Fruit fly (Drosophila melanogaster) whole organism, prepupa: ENCODE data around the gene gpp.

Source experiments
- Blimp-1 ChIP-seq: fragments of 200-800 bp; sonication (Bioruptor generic); optimal IDR thresholded peaks from 3 replicates; lab custom pipeline; 2017; ENCODE audit warnings: missing biosample characterization, missing genetic modification characterization, mild to moderate bottlenecking, moderate library complexity, missing genetic modification reagents
- CG10631 ChIP-seq: fragments of 200-800 bp; sonication (Bioruptor generic); optimal IDR thresholded peaks from 2 replicates; lab custom pipeline; 2016; ENCODE audit warnings: missing biosample characterization, missing genetic modification characterization
- CG10669 ChIP-seq: fragments of 200-800 bp; sonication (Bioruptor generic); optimal IDR thresholded peaks from 3 replicates; lab custom pipeline; 2018; ENCODE audit warnings: missing biosample characterization, mild to moderate bottlenecking, missing genetic modification characterization, moderate library complexity
- CG11294 ChIP-seq: fragments of 200-800 bp; sonication (Bioruptor generic); IDR thresholded peaks from 2 replicates; pipeline ENCODE4 v1.3.6; 2022; ENCODE audit warnings: missing biosample characterization, missing genetic modification characterization
- CG11762 ChIP-seq: fragments of 200-800 bp; sonication (Bioruptor generic); optimal IDR thresholded peaks from 3 replicates; lab custom pipeline; 2016; ENCODE audit warnings: missing biosample characterization, missing genetic modification characterization; ENCODE audit not compliant: insufficient read depth
- CG15336 ChIP-seq: fragments of 200-800 bp; sonication (Bioruptor generic); IDR thresholded peaks from 2 replicates; pipeline ENCODE4 v1.3.6; 2022; ENCODE audit warnings: missing biosample characterization, missing genetic modification characterization
- CG1621 ChIP-seq: fragments of 200-800 bp; sonication (Bioruptor generic); optimal IDR thresholded peaks from 3 replicates; lab custom pipeline; 2018; ENCODE audit warnings: missing biosample characterization, mild to moderate bottlenecking, missing genetic modification characterization
- CG16779 ChIP-seq: fragments of 200-800 bp; sonication (Bioruptor generic); optimal IDR thresholded peaks from 3 replicates; lab custom pipeline; 2017; ENCODE audit warnings: missing biosample characterization, mild to moderate bottlenecking, missing genetic modification characterization
- CG3032 ChIP-seq: fragments of 200-800 bp; optimal IDR thresholded peaks from 2 replicates; lab custom pipeline; 2019; ENCODE audit warnings: missing biosample characterization, mild to moderate bottlenecking, missing genetic modification characterization, moderate library complexity
- CG31627 ChIP-seq: fragments of 200-800 bp; sonication (Bioruptor generic); optimal IDR thresholded peaks from 3 replicates; lab custom pipeline; 2016; ENCODE audit warnings: missing biosample characterization, missing genetic modification characterization
- CG32006 ChIP-seq: fragments of 200-800 bp; sonication (Bioruptor generic); optimal IDR thresholded peaks from 3 replicates; lab custom pipeline; 2017; ENCODE audit warnings: missing biosample characterization, mild to moderate bottlenecking, missing genetic modification characterization
- CG34406 ChIP-seq: fragments of 200-800 bp; sonication (Bioruptor generic); optimal IDR thresholded peaks from 3 replicates; lab custom pipeline; 2016; ENCODE audit warnings: missing biosample characterization, missing genetic modification characterization
- CG3919 ChIP-seq: fragments of 200-800 bp; sonication (Bioruptor generic); optimal IDR thresholded peaks from 3 replicates; lab custom pipeline; 2016; ENCODE audit warnings: missing biosample characterization, missing genetic modification characterization
- CG6163 ChIP-seq: fragments of 200-800 bp; sonication (Bioruptor generic); IDR thresholded peaks from 3 replicates; pipeline ENCODE4 v1.3.6; 2022; ENCODE audit warnings: missing biosample characterization, missing genetic modification characterization
- CG6276 ChIP-seq: fragments of 200-800 bp; sonication (Bioruptor generic); optimal IDR thresholded peaks from 2 replicates; lab custom pipeline; 2017; ENCODE audit warnings: missing biosample characterization, mild to moderate bottlenecking, missing genetic modification characterization
- CG6792 ChIP-seq: fragments of 200-800 bp; sonication (Bioruptor generic); optimal IDR thresholded peaks from 3 replicates; lab custom pipeline; 2016; ENCODE audit warnings: missing biosample characterization, missing genetic modification characterization
- CG6854 ChIP-seq: fragments of 200-800 bp; sonication (Bioruptor generic); optimal IDR thresholded peaks from 2 replicates; lab custom pipeline; 2017; ENCODE audit warnings: missing biosample characterization, mild to moderate bottlenecking, missing genetic modification characterization
- CG7368 ChIP-seq: fragments of 200-800 bp; sonication (Bioruptor generic); optimal IDR thresholded peaks from 3 replicates; lab custom pipeline; 2016; ENCODE audit warnings: missing biosample characterization, missing genetic modification characterization
- CG8119 ChIP-seq: fragments of 200-800 bp; sonication (Bioruptor generic); IDR thresholded peaks from 3 replicates; pipeline ENCODE4 v1.3.6; 2022; ENCODE audit warnings: missing biosample characterization, missing genetic modification characterization
- CG8319 ChIP-seq: fragments of 200-800 bp; sonication (Bioruptor generic); optimal IDR thresholded peaks from 3 replicates; lab custom pipeline; 2016; ENCODE audit warnings: missing biosample characterization, missing genetic modification characterization
- CG8632 ChIP-seq: fragments of 200-800 bp; sonication (Bioruptor generic); optimal IDR thresholded peaks from 3 replicates; lab custom pipeline; 2016; ENCODE audit warnings: missing biosample characterization, missing genetic modification characterization
- Eip75B ChIP-seq: fragments of 200-800 bp; sonication (Bioruptor generic); optimal IDR thresholded peaks from 3 replicates; lab custom pipeline; 2016; ENCODE audit warnings: missing biosample characterization, missing genetic modification characterization
- Eip78C ChIP-seq: fragments of 200-800 bp; sonication (Bioruptor generic); peaks from one replicate; lab custom pipeline; 2016; ENCODE audit warnings: missing biosample characterization, missing genetic modification characterization
- Ets21C ChIP-seq: fragments of 200-800 bp; sonication (Bioruptor generic); optimal IDR thresholded peaks from 3 replicates; lab custom pipeline; 2016; ENCODE audit warnings: missing biosample characterization, missing genetic modification characterization
- Ets96B ChIP-seq: fragments of 200-800 bp; optimal IDR thresholded peaks from 2 replicates; lab custom pipeline; 2019; ENCODE audit warnings: missing biosample characterization, mild to moderate bottlenecking, missing genetic modification characterization, moderate library complexity
- Hr38 ChIP-seq: sonication (Bioruptor generic); optimal IDR thresholded peaks from 2 replicates; lab custom pipeline; 2016; ENCODE audit warnings: missing biosample characterization, missing genetic modification characterization
- Hr4 ChIP-seq: fragments of 200-800 bp; sonication (Bioruptor generic); optimal IDR thresholded peaks from 3 replicates; lab custom pipeline; 2016; ENCODE audit warnings: missing biosample characterization, missing genetic modification characterization
- Lpt ChIP-seq: fragments of 200-800 bp; sonication (Bioruptor generic); optimal IDR thresholded peaks from 3 replicates; lab custom pipeline; 2016; ENCODE audit warnings: missing biosample characterization, missing genetic modification characterization
- Met ChIP-seq: fragments of 200-800 bp; sonication (Bioruptor generic); optimal IDR thresholded peaks from 3 replicates; lab custom pipeline; 2016; ENCODE audit warnings: missing biosample characterization, missing genetic modification characterization
- OdsH ChIP-seq: fragments of 200-800 bp; sonication (Bioruptor generic); optimal IDR thresholded peaks from 3 replicates; lab custom pipeline; 2016; ENCODE audit warnings: missing biosample characterization, missing genetic modification characterization
- Smox ChIP-seq: fragments of 200-800 bp; sonication (Bioruptor generic); optimal IDR thresholded peaks from 3 replicates; lab custom pipeline; 2016; ENCODE audit warnings: missing biosample characterization, missing genetic modification characterization
- Sox102F ChIP-seq: fragments of 200-800 bp; sonication (Bioruptor generic); optimal IDR thresholded peaks from 2 replicates; lab custom pipeline; 2016; ENCODE audit warnings: missing biosample characterization, mild to moderate bottlenecking, missing genetic modification characterization
- Sox14 ChIP-seq: fragments of 200-800 bp; sonication (Bioruptor generic); optimal IDR thresholded peaks from 3 replicates; lab custom pipeline; 2016; ENCODE audit warnings: missing biosample characterization, missing genetic modification characterization
- achi ChIP-seq: fragments of 200-800 bp; sonication (Bioruptor generic); optimal IDR thresholded peaks from 3 replicates; lab custom pipeline; 2016; ENCODE audit warnings: missing biosample characterization, missing genetic modification characterization
- acj6 ChIP-seq: fragments of 200-800 bp; sonication (Bioruptor generic); optimal IDR thresholded peaks from 3 replicates; lab custom pipeline; 2016; ENCODE audit warnings: missing biosample characterization, missing genetic modification characterization
- cyc ChIP-seq: fragments of 200-800 bp; sonication (Bioruptor generic); optimal IDR thresholded peaks from 3 replicates; lab custom pipeline; 2016; ENCODE audit warnings: missing biosample characterization, missing genetic modification characterization
- dsx ChIP-seq: fragments of 200-800 bp; optimal IDR thresholded peaks from 3 replicates; lab custom pipeline; 2019; ENCODE audit warnings: missing biosample characterization, mild to moderate bottlenecking, missing genetic modification characterization, moderate library complexity; ENCODE audit not compliant: poor library complexity, severe bottlenecking
- eg ChIP-seq: fragments of 200-800 bp; sonication (Bioruptor generic); IDR thresholded peaks from 3 replicates; pipeline ENCODE4 v1.3.6; 2022; ENCODE audit warnings: missing biosample characterization, missing genetic modification characterization
- esn ChIP-seq: fragments of 200-800 bp; sonication (Bioruptor generic); optimal IDR thresholded peaks from 2 replicates; lab custom pipeline; 2016; ENCODE audit warnings: missing biosample characterization, mild to moderate bottlenecking, missing genetic modification characterization, moderate library complexity
- fd59A ChIP-seq: fragments of 200-800 bp; sonication (Bioruptor generic); optimal IDR thresholded peaks from 2 replicates; lab custom pipeline; 2017; ENCODE audit warnings: missing biosample characterization, mild to moderate bottlenecking, missing genetic modification characterization, missing genetic modification reagents
- fd85E ChIP-seq: fragments of 200-800 bp; sonication (Bioruptor generic); optimal IDR thresholded peaks from 3 replicates; lab custom pipeline; 2016; ENCODE audit warnings: missing biosample characterization, missing genetic modification characterization
- fkh ChIP-seq: fragments of 200-800 bp; sonication (Bioruptor generic); optimal IDR thresholded peaks from 3 replicates; lab custom pipeline; 2017; ENCODE audit warnings: missing biosample characterization, mild to moderate bottlenecking, missing genetic modification characterization, moderate library complexity
- lz ChIP-seq: fragments of 200-800 bp; sonication (Bioruptor generic); optimal IDR thresholded peaks from 3 replicates; lab custom pipeline; 2016; ENCODE audit warnings: missing biosample characterization, missing genetic modification characterization
- net ChIP-seq: fragments of 200-800 bp; sonication (Bioruptor generic); optimal IDR thresholded peaks from 3 replicates; lab custom pipeline; 2016; ENCODE audit warnings: missing biosample characterization, missing genetic modification characterization
- pdm3 ChIP-seq: fragments of 200-800 bp; sonication (Bioruptor generic); optimal IDR thresholded peaks from 3 replicates; lab custom pipeline; 2016; ENCODE audit warnings: missing biosample characterization, missing genetic modification characterization
- salr ChIP-seq, 2 experiments: fragments of 200-800 bp; sonication (Bioruptor generic); optimal IDR thresholded peaks; 3 replicates each; lab custom pipeline; 2016 to 2018; ENCODE audit warnings: missing biosample characterization in 2 of 2, missing genetic modification characterization in 2 of 2, mild to moderate bottlenecking in 1 of 2
- spab ChIP-seq: fragments of 200-800 bp; sonication (Bioruptor generic); optimal IDR thresholded peaks from 2 replicates; lab custom pipeline; 2017; ENCODE audit warnings: missing biosample characterization, mild to moderate bottlenecking, missing genetic modification characterization, missing genetic modification reagents
- topi ChIP-seq: fragments of 200-800 bp; sonication (Bioruptor generic); optimal IDR thresholded peaks from 3 replicates; lab custom pipeline; 2016; ENCODE audit warnings: missing biosample characterization, missing genetic modification characterization
- vri ChIP-seq: fragments of 200-800 bp; sonication (Bioruptor generic); optimal IDR thresholded peaks from 3 replicates; lab custom pipeline; 2016; ENCODE audit warnings: missing biosample characterization, mild to moderate bottlenecking, missing genetic modification characterization

Gene gpp

dm6 chr3R:6423128-6423527 lies 16.5 kb downstream of the gpp start (continued):
- TF ChIP-seq pdm3 (GFP tag; lab: Kevin White, UChicago) (no peak), esn (GFP tag; lab: Kevin White, UChicago) (no peak)

dm6 chr3R:6423984-6424602 lies 17.4 kb downstream of the gpp start:
- TF ChIP-seq net (GFP tag; lab: Kevin White, UChicago), result peak; percentile 97
- peak; percentile 96 for TF ChIP-seq spab
- TF ChIP-seq CG6163 (GFP tag; lab: Robert Waterston, UW), result peak; percentile 97
- peak; percentile 42 for TF ChIP-seq Hr38 (GFP tag; lab: Kevin White, UChicago)
- peak; percentile 97 for TF ChIP-seq CG10669 (GFP tag; lab: Kevin White, UChicago)
- peak; percentile 98 for TF ChIP-seq OdsH (GFP tag; lab: Kevin White, UChicago)
- TF ChIP-seq CG6792, result peak; percentile 98
- peak; percentile 88 for TF ChIP-seq CG6276 (GFP tag; lab: Kevin White, UChicago)
- peak; percentile 99 for TF ChIP-seq Met (GFP tag; lab: Kevin White, UChicago)
- peak; percentile 94 for TF ChIP-seq CG32006 (GFP tag; lab: Kevin White, UChicago)
- peak; percentile 94 for TF ChIP-seq fd85E (GFP tag; lab: Kevin White, UChicago)
- TF ChIP-seq CG11294 (GFP tag; lab: Robert Waterston, UW), result peak; percentile 76
- peak; percentile 95 for TF ChIP-seq CG8119 (GFP tag; lab: Robert Waterston, UW)
- TF ChIP-seq CG8319 (GFP tag; lab: Kevin White, UChicago), result peak; percentile 97
- TF ChIP-seq CG8632 (GFP tag; lab: Kevin White, UChicago), result peak; percentile 96
- TF ChIP-seq CG7368, result peak; percentile 97
- TF ChIP-seq Ets21C (GFP tag; lab: Kevin White, UChicago), result peak; percentile 97
- TF ChIP-seq Sox102F (GFP tag; lab: Kevin White, UChicago), result peak; percentile 98
- peak; percentile 92 for TF ChIP-seq eg (GFP tag; lab: Robert Waterston, UW)
- peak; percentile 91 to 95 for TF ChIP-seq salr (GFP tag; optimal IDR thresholded peaks at IDR 0.05; lab: Kevin White, UChicago)
- TF ChIP-seq dsx (GFP tag; lab: Kevin White, UChicago), result peak; percentile 100
- peak; percentile 96 for TF ChIP-seq CG11762 (GFP tag; lab: Kevin White, UChicago)
- TF ChIP-seq Sox14 (GFP tag; lab: Kevin White, UChicago), result peak; percentile 99
- TF ChIP-seq CG15336, result peak; percentile 92
- TF ChIP-seq vri (GFP tag; lab: Kevin White, UChicago), result peak; percentile 97
- peak; percentile 86 for TF ChIP-seq Blimp-1 (GFP tag; lab: Kevin White, UChicago)
- TF ChIP-seq CG1621 (tag; lab: Kevin White, UChicago), result peak; percentile 97
- TF ChIP-seq CG16779, result peak; percentile 94
- peak; percentile 98 for TF ChIP-seq topi
- TF ChIP-seq lz, result peak; percentile 98
- peak; percentile 94 for TF ChIP-seq Hr4 (GFP tag; lab: Kevin White, UChicago)
- peak; percentile 97 for TF ChIP-seq CG6854 (GFP tag; lab: Kevin White, UChicago)
- TF ChIP-seq achi (GFP tag; lab: Kevin White, UChicago), result peak; percentile 97
- TF ChIP-seq esn (GFP tag; lab: Kevin White, UChicago), result peak; percentile 99
- TF ChIP-seq cyc (GFP tag; lab: Kevin White, UChicago), result peak; percentile 99
- TF ChIP-seq pdm3 (GFP tag; lab: Kevin White, UChicago), result peak; percentile 98
- TF ChIP-seq Eip78C (GFP tag; lab: Kevin White, UChicago), result peak; percentile 99
- TF ChIP-seq acj6 (GFP tag; lab: Kevin White, UChicago), result peak; percentile 98
- TF ChIP-seq Ets96B (tag; lab: Kevin White, UChicago), result peak; percentile 96
- peak; percentile 88 for TF ChIP-seq Lpt (GFP tag; lab: Kevin White, UChicago)
- TF ChIP-seq fd59A, result peak; percentile 96
- TF ChIP-seq CG31627 (GFP tag; lab: Kevin White, UChicago), result peak; percentile 98
- peak; percentile 98 for TF ChIP-seq Smox (GFP tag; lab: Kevin White, UChicago)
- peak; percentile 98 for TF ChIP-seq CG10631
- peak; percentile 97 for TF ChIP-seq CG34406 (GFP tag; lab: Kevin White, UChicago)
- peak; percentile 95 for TF ChIP-seq CG3032 (tag; lab: Kevin White, UChicago)
- TF ChIP-seq CG3919 (GFP tag; lab: Kevin White, UChicago), result peak; percentile 99
- TF ChIP-seq fkh (GFP tag; lab: Kevin White, UChicago), result peak; percentile 44
- TF ChIP-seq Eip75B (GFP tag; lab: Kevin White, UChicago), result peak; percentile 99
